Worm (Caenorhabditis elegans) whole organism, L4 larva: ENCODE results near the gene usip-1.
A peak's percentile ranks its signal among the peaks of the same experiment; 100 is the strongest.

Experiments used
- D1046.2 ChIP-seq: fragments of 200-800 bp; sonication (Bioruptor generic); IDR thresholded peaks from 2 replicates; pipeline ENCODE4 v1.3.6; 2022; ENCODE audit warnings: missing genetic modification characterization, missing compliant biosample characterization
- F26F4.8 ChIP-seq: fragments of 200-800 bp; sonication (Bioruptor generic); conservative IDR thresholded peaks from 2 replicates; pipeline ENCODE4 v1.3.6; 2022; ENCODE audit warnings: missing genetic modification characterization, missing compliant biosample characterization
- F37D6.2 ChIP-seq: sonication (generic microtip); optimal IDR thresholded peaks from 2 replicates; lab custom pipeline; 2016; ENCODE audit warnings: mild to moderate bottlenecking, missing genetic modification characterization, missing compliant biosample characterization
- F44E2.7 ChIP-seq: fragments of 200-800 bp; sonication (Bioruptor generic); IDR thresholded peaks from 2 replicates; pipeline ENCODE4 v2.1.2; 2022; ENCODE audit warnings: missing genetic modification characterization, missing compliant biosample characterization
- R02D3.7 ChIP-seq: fragments of 150-350 bp; sonication (generic microtip); optimal IDR thresholded peaks from 3 replicates; lab custom pipeline; 2014; ENCODE audit warnings: missing biosample characterization, missing genetic modification characterization
- T20F7.1 ChIP-seq: fragments of 200-800 bp; sonication (Bioruptor generic); optimal IDR thresholded peaks from 2 replicates; lab custom pipeline; 2018; ENCODE audit warnings: mild to moderate bottlenecking, missing genetic modification characterization, missing compliant biosample characterization
- Y48G9A.11 ChIP-seq: fragments of 200-800 bp; sonication (Bioruptor generic); IDR thresholded peaks from 2 replicates; pipeline ENCODE4 v1.3.6; 2022; ENCODE audit warnings: missing genetic modification reagents, missing genetic modification characterization, missing compliant biosample characterization
- Y5F2A.4 ChIP-seq: fragments of 200-800 bp; sonication (Bioruptor generic); optimal IDR thresholded peaks from 2 replicates; lab custom pipeline; 2018; ENCODE audit warnings: mild to moderate bottlenecking, missing genetic modification characterization, missing compliant biosample characterization
- aly-2 ChIP-seq: sonication (generic microtip); optimal IDR thresholded peaks from 2 replicates; lab custom pipeline; 2018; ENCODE audit warnings: missing biosample characterization, missing genetic modification characterization
- ama-1 ChIP-seq: fragments of 150-350 bp; optimal IDR thresholded peaks from 2 replicates; lab custom pipeline; 2014; ENCODE audit warnings: inconsistent platforms, mixed read lengths
- arid-1 ChIP-seq: fragments of 200-800 bp; sonication (Bioruptor generic); conservative IDR thresholded peaks from 2 replicates; pipeline ENCODE4 v1.3.6; 2022; ENCODE audit warnings: missing genetic modification reagents, missing genetic modification characterization, missing compliant biosample characterization
- ceh-62 ChIP-seq: sonication (generic microtip); optimal IDR thresholded peaks from 2 replicates; lab custom pipeline; 2017; ENCODE audit warnings: missing biosample characterization, missing genetic modification characterization
- daf-16 ChIP-seq, 3 experiments: sonication (generic microtip); optimal IDR thresholded peaks; 2 replicates each; lab custom pipeline; 2016 to 2017; ENCODE audit warnings: missing genetic modification characterization in 3 of 3, missing genetic modification reagents in 3 of 3, mild to moderate bottlenecking in 2 of 3, missing compliant biosample characterization in 2 of 3, missing biosample characterization in 1 of 3, moderate library complexity in 1 of 3
- daf-8 ChIP-seq: fragments of 200-800 bp; sonication (Bioruptor generic); IDR thresholded peaks from 2 replicates; pipeline ENCODE4 v1.3.6; 2022; ENCODE audit warnings: missing genetic modification characterization, missing compliant biosample characterization
- dmd-6 ChIP-seq: fragments of 200-800 bp; sonication (Bioruptor generic); IDR thresholded peaks from 2 replicates; pipeline ENCODE4 v1.3.6; 2022; ENCODE audit warnings: missing genetic modification reagents, missing genetic modification characterization, missing compliant biosample characterization
- dpl-1 ChIP-seq: fragments of 150-350 bp; optimal IDR thresholded peaks from 2 replicates; lab custom pipeline; 2014; ENCODE audit warnings: missing biosample characterization, missing genetic modification reagents, missing genetic modification characterization
- dve-1 ChIP-seq: sonication (generic microtip); optimal IDR thresholded peaks from 2 replicates; lab custom pipeline; 2017; ENCODE audit warnings: antibody characterized with exemption, mild to moderate bottlenecking, missing genetic modification characterization, missing compliant biosample characterization; ENCODE audit not compliant: insufficient read depth
- fkh-10 ChIP-seq: fragments of 150-350 bp; optimal IDR thresholded peaks from 2 replicates; lab custom pipeline; 2014; ENCODE audit warnings: missing biosample characterization, missing genetic modification reagents, missing genetic modification characterization
- hif-1 ChIP-seq, 2 experiments: sonication (generic microtip); optimal IDR thresholded peaks; 2 replicates each; lab custom pipeline; 2016 to 2017; ENCODE audit warnings: missing compliant biosample characterization in 2 of 2, missing genetic modification characterization in 2 of 2, missing genetic modification reagents in 2 of 2, missing genotype in 2 of 2, mild to moderate bottlenecking in 1 of 2
- hlh-30 ChIP-seq: sonication (generic microtip); optimal IDR thresholded peaks from 2 replicates; lab custom pipeline; 2017; ENCODE audit warnings: antibody characterized with exemption, mild to moderate bottlenecking, missing genetic modification characterization, missing compliant biosample characterization; ENCODE audit not compliant: insufficient read depth
- hmg-1.1 ChIP-seq: fragments of 200-800 bp; sonication (Bioruptor generic); IDR thresholded peaks from 2 replicates; pipeline ENCODE4 v1.3.6; 2022; ENCODE audit warnings: missing genetic modification reagents, missing genetic modification characterization, missing compliant biosample characterization
- jun-1 ChIP-seq: fragments of 150-350 bp; optimal IDR thresholded peaks from 2 replicates; lab custom pipeline; 2014; ENCODE audit warnings: missing biosample characterization, missing genetic modification reagents, missing genetic modification characterization
- lin-1 ChIP-seq: fragments of 200-800 bp; sonication (Bioruptor generic); IDR thresholded peaks from 2 replicates; pipeline ENCODE4 v1.3.6; 2022; ENCODE audit warnings: missing genetic modification reagents, missing genetic modification characterization, missing compliant biosample characterization
- lin-15B ChIP-seq: fragments of 150-350 bp; sonication (generic microtip); optimal IDR thresholded peaks from 3 replicates; lab custom pipeline; 2014; ENCODE audit warnings: missing biosample characterization, missing genetic modification characterization
- lin-29 ChIP-seq: fragments of 200-800 bp; sonication (Bioruptor generic); IDR thresholded peaks from 2 replicates; pipeline ENCODE4 v1.3.6; 2022; ENCODE audit warnings: missing genetic modification reagents, missing genetic modification characterization, missing compliant biosample characterization
- lin-38 ChIP-seq: fragments of 200-800 bp; sonication (Bioruptor generic); IDR thresholded peaks from 2 replicates; pipeline ENCODE4 v1.3.6; 2022; ENCODE audit warnings: missing genetic modification reagents, missing genetic modification characterization, missing compliant biosample characterization
- lsy-2 ChIP-seq, 2 experiments: fragments of 150-350 bp in 1 of 2; sonication (generic microtip) in 1 of 2; optimal IDR thresholded peaks; 2 replicates each; lab custom pipeline; 2014 to 2017; ENCODE audit warnings: missing biosample characterization in 2 of 2, missing genetic modification characterization in 2 of 2
- madf-5 ChIP-seq, 2 experiments: fragments of 200-800 bp; sonication (Bioruptor generic); IDR thresholded peaks; 2 replicates each; pipeline ENCODE4 v1.3.6; 2022; ENCODE audit warnings: missing compliant biosample characterization in 2 of 2, missing genetic modification characterization in 2 of 2
- mdt-29 ChIP-seq: fragments of 200-800 bp; sonication (Bioruptor generic); IDR thresholded peaks from 2 replicates; pipeline ENCODE4 v1.3.6; 2022; ENCODE audit warnings: missing genetic modification reagents, missing genetic modification characterization, missing compliant biosample characterization
- mep-1 ChIP-seq: fragments of 150-350 bp; sonication (generic microtip); optimal IDR thresholded peaks from 3 replicates; lab custom pipeline; 2014; ENCODE audit warnings: missing biosample characterization, missing genetic modification characterization
- nhr-102 ChIP-seq: sonication (generic microtip); optimal IDR thresholded peaks from 2 replicates; lab custom pipeline; 2016; ENCODE audit warnings: mild to moderate bottlenecking, missing genetic modification characterization, moderate library complexity, missing compliant biosample characterization
- nhr-11 ChIP-seq: fragments of 150-350 bp; optimal IDR thresholded peaks from 2 replicates; lab custom pipeline; 2014; ENCODE audit warnings: missing biosample characterization, missing genetic modification characterization
- nhr-237 ChIP-seq: sonication (generic microtip); optimal IDR thresholded peaks from 2 replicates; lab custom pipeline; 2017; ENCODE audit warnings: missing biosample characterization, missing genetic modification characterization
- nhr-25 ChIP-seq: sonication (generic microtip); optimal IDR thresholded peaks from 2 replicates; lab custom pipeline; 2017; ENCODE audit warnings: missing genetic modification characterization, mild to moderate bottlenecking, missing compliant biosample characterization, antibody characterized with exemption, moderate library complexity, borderline replicate concordance; ENCODE audit not compliant: insufficient read depth
- nhr-28 ChIP-seq: fragments of 150-350 bp; optimal IDR thresholded peaks from 2 replicates; lab custom pipeline; 2014; ENCODE audit warnings: missing biosample characterization, missing genetic modification characterization
- nhr-6 ChIP-seq: fragments of 150-350 bp; optimal IDR thresholded peaks from 2 replicates; lab custom pipeline; 2014; ENCODE audit warnings: missing biosample characterization, missing genetic modification characterization
- pha-4 ChIP-seq, 2 experiments: fragments of 150-350 bp in 1 of 2; fragments of 200-800 bp in 1 of 2; sonication (Bioruptor generic) in 1 of 2; IDR thresholded peaks in 1 of 2; optimal IDR thresholded peaks in 1 of 2; 2 replicates each; pipeline versions ENCODE4 v1.3.6 to Lab custom; 2014 to 2022; ENCODE audit warnings: missing genetic modification characterization in 2 of 2, missing genetic modification reagents in 2 of 2, missing biosample characterization in 1 of 2, missing compliant biosample characterization in 1 of 2
- php-3 ChIP-seq: fragments of 200-800 bp; sonication (Bioruptor generic); IDR thresholded peaks from 2 replicates; pipeline ENCODE4 v1.3.6; 2022; ENCODE audit warnings: missing genetic modification reagents, missing genetic modification characterization, missing compliant biosample characterization
- rbr-2 ChIP-seq: sonication (generic microtip); optimal IDR thresholded peaks from 2 replicates; lab custom pipeline; 2016; ENCODE audit warnings: missing genotype, missing genetic modification characterization, missing compliant biosample characterization
- skn-1 ChIP-seq: fragments of 150-350 bp; optimal IDR thresholded peaks from 2 replicates; lab custom pipeline; 2014; ENCODE audit warnings: missing biosample characterization, missing genetic modification characterization
- tra-1 ChIP-seq: fragments of 200-800 bp; sonication (Bioruptor generic); IDR thresholded peaks from 2 replicates; pipeline ENCODE4 v1.3.6; 2022; ENCODE audit warnings: missing genetic modification reagents, missing genetic modification characterization, missing compliant biosample characterization
- zfp-2 ChIP-seq: sonication (generic microtip); optimal IDR thresholded peaks from 2 replicates; lab custom pipeline; 2016; ENCODE audit warnings: mild to moderate bottlenecking, missing genetic modification characterization, missing compliant biosample characterization
- zfp-3 ChIP-seq: fragments of 200-800 bp; sonication (Bioruptor generic); conservative IDR thresholded peaks from 2 replicates; pipeline ENCODE4 v1.3.6; 2022; ENCODE audit warnings: missing genetic modification reagents, missing genetic modification characterization, missing compliant biosample characterization
- ztf-11 ChIP-seq: fragments of 150-350 bp; optimal IDR thresholded peaks from 2 replicates; lab custom pipeline; 2014; ENCODE audit warnings: missing biosample characterization, missing genetic modification characterization

Gene usip-1

DNA sequence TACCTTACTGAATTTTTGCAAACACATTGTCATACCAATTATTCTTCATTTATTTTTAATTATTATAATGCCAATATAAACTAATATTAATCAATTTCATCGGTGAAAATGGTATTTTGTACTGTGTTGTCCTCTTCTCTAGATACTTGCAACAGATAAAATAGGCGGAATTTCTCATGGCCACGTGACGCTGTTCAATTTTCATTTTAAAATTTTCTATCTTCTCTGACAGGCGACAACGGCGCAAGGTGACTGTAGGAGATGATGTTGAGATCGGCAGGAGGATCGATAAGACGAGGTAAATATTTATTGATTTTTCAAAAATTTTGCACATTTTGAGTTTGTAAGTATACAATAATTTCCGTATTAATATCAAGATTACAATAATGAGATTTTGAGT, 10.3 kb upstream of the usip-1 start, which contains the start of gene ogdh-2 (continued):
- TF ChIP-seq ama-1 (lab: Kevin White, UChicago), result no peak
- no peak for TF ChIP-seq zfp-3 (GFP tag; lab: Robert Waterston, UW)
- TF ChIP-seq, all 104 proteins: peak for 5

DNA sequence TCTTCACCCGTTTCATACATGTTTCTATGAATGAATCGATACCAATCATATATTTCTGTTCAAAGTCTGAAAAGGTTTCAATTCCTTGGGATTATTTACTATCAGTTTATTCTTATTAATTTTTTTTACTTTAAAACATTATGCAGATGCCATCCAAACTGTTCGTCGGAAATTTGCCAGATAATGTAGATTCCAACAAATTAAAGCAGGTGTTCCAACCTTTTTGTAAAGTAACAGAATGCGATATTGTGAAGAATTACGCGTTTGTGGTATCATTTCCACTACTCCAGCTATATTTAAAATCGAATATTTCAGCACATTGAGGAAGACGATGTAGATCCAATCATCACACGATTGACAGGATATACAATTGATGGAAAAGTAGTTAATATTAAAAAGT, 8.1 kb upstream of the usip-1 start, which contains the start of gene rnp-1:
Gene rnp-1 (plus strand): TSS at position 145 of the 400 bp plus-strand sequence.
- TF ChIP-seq madf-5 (GFP tag; IDR thresholded peaks at IDR 0.05; lab: Robert Waterston, UW) (no peak), R02D3.7 (tag; lab: Kevin White, UChicago) (no peak), hif-1 (tag; optimal IDR thresholded peaks at IDR 0.05; lab: Kevin White, UChicago) (no peak), tra-1 (GFP tag; lab: Robert Waterston, UW) (no peak), F44E2.7 (GFP tag; lab: Robert Waterston, UW) (no peak), nhr-102 (tag; lab: Kevin White, UChicago) (no peak), zfp-2 (tag; lab: Kevin White, UChicago) (no peak), lin-38 (GFP tag; lab: Robert Waterston, UW) (peak; percentile 45), jun-1 (no peak), lin-15B (tag; lab: Kevin White, UChicago) (no peak), Y5F2A.4 (GFP tag; lab: Kevin White, UChicago) (no peak), nhr-28 (tag; lab: Kevin White, UChicago) (no peak), mdt-29 (no peak), dmd-6 (GFP tag; lab: Robert Waterston, UW) (no peak), pha-4 (GFP tag; IDR thresholded peaks at IDR 0.05; lab: Robert Waterston, UW) (no peak), pha-4 (tag; optimal IDR thresholded peaks at IDR 0.05; lab: Kevin White, UChicago) (no peak), D1046.2 (GFP tag; lab: Robert Waterston, UW) (no peak), ztf-11 (tag; lab: Kevin White, UChicago) (no peak), lin-1 (GFP tag; lab: Robert Waterston, UW) (no peak), T20F7.1 (GFP tag; lab: Kevin White, UChicago) (peak; percentile 4), Y48G9A.11 (peak; percentile 57), hlh-30 (no peak)

DNA sequence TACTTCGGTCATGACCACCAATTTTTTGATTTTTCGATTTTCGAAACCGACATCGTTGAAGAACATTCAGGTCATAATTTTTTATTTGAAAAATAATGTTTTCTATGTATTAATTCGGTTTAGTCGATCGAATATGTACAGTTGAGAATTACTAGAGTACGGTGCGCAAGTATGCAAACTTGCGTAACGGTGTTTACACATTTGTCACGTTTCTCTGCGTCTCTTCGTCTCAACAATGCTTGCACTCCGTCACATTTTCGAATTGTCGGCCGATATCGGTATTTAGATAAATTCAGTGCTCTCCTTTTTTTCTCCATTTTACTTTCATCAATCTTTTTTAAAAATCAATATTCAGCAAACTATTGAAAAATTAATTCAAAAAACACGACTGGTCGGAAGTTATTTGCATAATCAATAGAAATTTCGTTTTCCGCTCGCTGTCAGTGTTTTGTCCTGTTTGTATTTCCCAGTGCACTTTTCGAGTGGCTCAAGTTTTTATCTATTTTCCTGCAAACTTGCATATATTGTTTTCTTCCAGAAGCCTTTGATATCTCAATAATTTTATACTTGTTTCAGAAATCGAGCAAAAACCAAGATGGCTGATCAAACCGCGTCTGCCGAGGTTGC, 7.1 kb upstream of the usip-1 start, which contains the start of gene dpy-30:
Gene dpy-30 (plus strand): TSS at position 577 of the 627 bp plus-strand sequence.
- peak; percentile 56 for TF ChIP-seq mep-1
- 0 out of 2 replicates have a peak, but pooled peaks have one; percentile 43 for TF ChIP-seq hmg-1.1 (GFP tag; lab: Robert Waterston, UW)
- peak; percentile 34 for TF ChIP-seq nhr-25
- TF ChIP-seq nhr-6 (tag; lab: Kevin White, UChicago), result peak; percentile 84
- TF ChIP-seq nhr-11 (tag; lab: Kevin White, UChicago), result peak; percentile 2
- TF ChIP-seq nhr-28 (tag; lab: Kevin White, UChicago), result peak; percentile 3
- no peak for TF ChIP-seq daf-16 (GFP tag; optimal IDR thresholded peaks at IDR 0.05; lab: Kevin White, UChicago)
- TF ChIP-seq daf-16 (tag; optimal IDR thresholded peaks at IDR 0.05; lab: Kevin White, UChicago), result peak; percentile 44
- TF ChIP-seq lsy-2 (tag; optimal IDR thresholded peaks at IDR 0.05; lab: Kevin White, UChicago), result peak; percentile 64 to 97
- TF ChIP-seq rbr-2 (tag; lab: Kevin White, UChicago), result peak; percentile 22
- peak; percentile 84 for TF ChIP-seq hlh-30
- no peak for TF ChIP-seq F37D6.2
- no peak for TF ChIP-seq F44E2.7 (GFP tag; lab: Robert Waterston, UW)
- no peak for TF ChIP-seq aly-2 (tag; lab: Kevin White, UChicago)
- no peak for TF ChIP-seq daf-8 (GFP tag; lab: Robert Waterston, UW)
- peak; percentile 39 for TF ChIP-seq dve-1 (tag; lab: Kevin White, UChicago)
- peak; percentile 48; the same call in 1 of the 2 replicates for TF ChIP-seq arid-1 (GFP tag; lab: Robert Waterston, UW)
- no peak for TF ChIP-seq D1046.2 (GFP tag; lab: Robert Waterston, UW)
- TF ChIP-seq lin-1 (GFP tag; lab: Robert Waterston, UW), result no peak
- no peak for TF ChIP-seq skn-1
- no peak for TF ChIP-seq php-3 (GFP tag; lab: Robert Waterston, UW)
- no peak for TF ChIP-seq ceh-62 (tag; lab: Kevin White, UChicago)
- no peak for TF ChIP-seq nhr-237 (tag; lab: Kevin White, UChicago)
- TF ChIP-seq F26F4.8 (GFP tag; lab: Robert Waterston, UW), result no peak
- TF ChIP-seq lin-29, result no peak
- TF ChIP-seq Y48G9A.11, result peak; percentile 59; the same call in 1 of the 2 replicates
- peak; percentile 71 for TF ChIP-seq dpl-1 (GFP tag; lab: Kevin White, UChicago)
- TF ChIP-seq R02D3.7 (tag; lab: Kevin White, UChicago), result no peak
- TF ChIP-seq fkh-10 (GFP tag; lab: Kevin White, UChicago), result no peak
- peak; percentile 76 for TF ChIP-seq T20F7.1 (GFP tag; lab: Kevin White, UChicago)
